Worm (Caenorhabditis elegans) whole organism, L4/young adult: ENCODE results near the gene Y73F8A.1159.

Source experiments
- W03F9.2 ChIP-seq: fragments of 150-350 bp; optimal IDR thresholded peaks from 2 replicates; lab custom pipeline; 2014; ENCODE audit warnings: missing biosample characterization, missing genetic modification characterization
- dao-5 ChIP-seq: sonication (generic microtip); optimal IDR thresholded peaks from 2 replicates; lab custom pipeline; 2016; ENCODE audit warnings: missing genotype, missing genetic modification characterization, moderate library complexity, missing compliant biosample characterization
- him-1 ChIP-seq: sonication (generic microtip); optimal IDR thresholded peaks from 2 replicates; lab custom pipeline; 2016; ENCODE audit warnings: missing genotype, missing genetic modification reagents, missing genetic modification characterization, missing compliant biosample characterization

Y73F8A.1159 gene

DNA sequence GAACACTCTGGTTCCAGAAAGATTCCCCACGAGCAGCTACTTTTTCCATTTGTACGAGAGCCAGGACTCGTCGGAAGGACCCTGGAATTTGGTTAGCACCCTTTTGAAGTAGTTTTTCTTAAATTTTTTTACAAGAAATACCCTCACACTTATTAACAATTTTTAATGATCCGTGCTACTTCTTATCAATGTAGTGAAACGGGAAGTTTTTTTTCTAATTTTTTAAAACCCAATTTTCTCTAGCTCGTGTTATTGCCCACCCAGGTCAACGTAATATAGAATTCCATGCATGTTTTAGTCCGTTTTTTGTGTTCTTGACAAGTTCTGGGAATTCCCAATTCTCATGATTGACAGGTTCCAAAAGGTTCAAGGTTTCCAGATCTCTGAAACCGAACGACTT, 28.9 kb downstream of the Y73F8A.1159 start:
- TF ChIP-seq dao-5 (tag; lab: Kevin White, UChicago) (no peak), him-1 (tag; lab: Kevin White, UChicago) (no peak), W03F9.2 (tag; lab: Kevin White, UChicago) (no peak)

DNA sequence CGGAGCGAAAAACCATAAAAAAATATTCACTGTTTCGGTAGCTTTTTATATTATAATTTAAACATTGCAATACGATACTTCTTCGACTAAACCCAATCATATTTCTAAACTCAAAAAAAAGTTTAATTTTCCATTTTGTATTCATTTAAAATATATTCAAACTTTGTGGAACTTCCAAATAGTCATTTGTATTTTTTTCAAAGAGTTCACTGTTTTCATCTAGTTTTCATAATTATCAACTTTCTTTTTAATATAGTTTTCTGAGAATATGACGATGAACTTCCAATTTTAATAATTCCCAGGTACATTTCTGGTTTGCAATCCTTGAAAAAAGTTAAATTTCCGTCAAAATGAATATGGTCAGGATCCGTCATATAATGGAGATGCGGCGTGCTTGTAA, 29.6 kb downstream of the Y73F8A.1159 start, which contains the start of gene cpna-4:
Gene cpna-4 (plus strand): TSS at position 301 of the 400 bp plus-strand sequence.
- TF ChIP-seq dao-5 (tag; lab: Kevin White, UChicago) (no peak), W03F9.2 (tag; lab: Kevin White, UChicago) (no peak), him-1 (tag; lab: Kevin White, UChicago) (no peak)
